Fruit fly (Drosophila melanogaster) whole organism, prepupa: Measurements from ENCODE around the gene Alg7.

Experiments used
- CG16779 ChIP-seq: fragments of 200-800 bp; sonication (Bioruptor generic); optimal IDR thresholded peaks from 3 replicates; lab custom pipeline; 2017; ENCODE audit warnings: missing biosample characterization, mild to moderate bottlenecking, missing genetic modification characterization
- CG34406 ChIP-seq: fragments of 200-800 bp; sonication (Bioruptor generic); optimal IDR thresholded peaks from 3 replicates; lab custom pipeline; 2016; ENCODE audit warnings: missing biosample characterization, missing genetic modification characterization
- CG6792 ChIP-seq: fragments of 200-800 bp; sonication (Bioruptor generic); optimal IDR thresholded peaks from 3 replicates; lab custom pipeline; 2016; ENCODE audit warnings: missing biosample characterization, missing genetic modification characterization
- Gug ChIP-seq: fragments of 200-800 bp; sonication (Bioruptor generic); IDR thresholded peaks from 2 replicates; pipeline ENCODE4 v1.3.6; 2022; ENCODE audit warnings: missing biosample characterization, missing genetic modification characterization
- Hr39 ChIP-seq: fragments of 200-800 bp; sonication (Bioruptor generic); optimal IDR thresholded peaks from 2 replicates; lab custom pipeline; 2016; ENCODE audit warnings: missing biosample characterization, missing genetic modification characterization
- fd85E ChIP-seq: fragments of 200-800 bp; sonication (Bioruptor generic); optimal IDR thresholded peaks from 3 replicates; lab custom pipeline; 2016; ENCODE audit warnings: missing biosample characterization, missing genetic modification characterization
- spab ChIP-seq: fragments of 200-800 bp; sonication (Bioruptor generic); optimal IDR thresholded peaks from 2 replicates; lab custom pipeline; 2017; ENCODE audit warnings: missing biosample characterization, mild to moderate bottlenecking, missing genetic modification characterization, missing genetic modification reagents

- TF ChIP-seq CG6792 (GFP tag; lab: Kevin White, UChicago) (no peak), CG34406 (no peak), spab (no peak), CG16779 (no peak), Gug (GFP tag; lab: Robert Waterston, UW) (no peak), Hr39 (GFP tag; lab: Kevin White, UChicago) (no peak), fd85E (GFP tag; lab: Kevin White, UChicago) (no peak)
Observed at dm6 chr2L:13190534-13190933, 11.5 kb downstream of the Alg7 start.
